Fruit fly (Drosophila melanogaster) whole organism, embryonic: ENCODE measurements around the gene Bap60.

Source experiments
- CG10209 ChIP-seq: fragments of 200-800 bp; sonication (Bioruptor generic); optimal IDR thresholded peaks from 3 replicates; lab custom pipeline; 2017; ENCODE audit warnings: missing biosample characterization, mild to moderate bottlenecking, missing genetic modification characterization, missing genetic modification reagents
- CG10462 ChIP-seq: fragments of 200-800 bp; sonication (Bioruptor generic); optimal IDR thresholded peaks from 2 replicates; lab custom pipeline; 2016; ENCODE audit warnings: missing biosample characterization, missing genetic modification characterization
- CG11456 ChIP-seq: fragments of 200-800 bp; sonication (Bioruptor generic); IDR thresholded peaks from 3 replicates; pipeline ENCODE4 v1.3.6; 2022; ENCODE audit warnings: missing biosample characterization, missing genetic modification characterization
- CG12391 ChIP-seq: fragments of 200-800 bp; sonication (Bioruptor generic); optimal IDR thresholded peaks from 3 replicates; lab custom pipeline; 2018; ENCODE audit warnings: missing biosample characterization, mild to moderate bottlenecking, missing genetic modification characterization, moderate library complexity
- CG12942 ChIP-seq: fragments of 200-800 bp; sonication (Bioruptor generic); optimal IDR thresholded peaks from 3 replicates; lab custom pipeline; 2016; ENCODE audit warnings: missing biosample characterization, missing genetic modification characterization
- CG13123 ChIP-seq: fragments of 200-800 bp; sonication (Bioruptor generic); optimal IDR thresholded peaks from 2 replicates; lab custom pipeline; 2016; ENCODE audit warnings: missing biosample characterization, missing genetic modification characterization
- CG14965 ChIP-seq: fragments of 200-800 bp; sonication (Bioruptor generic); optimal IDR thresholded peaks from 2 replicates; lab custom pipeline; 2016; ENCODE audit warnings: missing biosample characterization, missing genetic modification characterization, borderline replicate concordance
- CG16779 ChIP-seq: fragments of 200-800 bp; sonication (Bioruptor generic); IDR thresholded peaks from 2 replicates; pipeline ENCODE4 v1.3.6; 2022; ENCODE audit warnings: missing biosample characterization, missing genetic modification characterization
- CG18764 ChIP-seq: fragments of 200-800 bp; sonication (Bioruptor generic); optimal IDR thresholded peaks from 3 replicates; lab custom pipeline; 2016; ENCODE audit warnings: missing biosample characterization, missing genetic modification characterization
- CG31365 ChIP-seq: fragments of 200-800 bp; sonication (Bioruptor generic); optimal IDR thresholded peaks from 2 replicates; lab custom pipeline; 2018; ENCODE audit warnings: missing biosample characterization, mild to moderate bottlenecking, missing genetic modification characterization
- CG3163 ChIP-seq: fragments of 200-800 bp; sonication (Bioruptor generic); optimal IDR thresholded peaks from 3 replicates; lab custom pipeline; 2016; ENCODE audit warnings: missing biosample characterization, missing genetic modification characterization
- CG32767 ChIP-seq: fragments of 200-800 bp; sonication (Bioruptor generic); IDR thresholded peaks from 2 replicates; pipeline ENCODE4 v1.3.6; 2022; ENCODE audit warnings: missing biosample characterization, missing genetic modification characterization
- CG32772 ChIP-seq: fragments of 200-800 bp; sonication (Bioruptor generic); IDR thresholded peaks from 2 replicates; pipeline ENCODE4 v1.3.6; 2022; ENCODE audit warnings: missing biosample characterization, missing genetic modification characterization
- CG3995 ChIP-seq: fragments of 200-800 bp; sonication (Bioruptor generic); optimal IDR thresholded peaks from 3 replicates; lab custom pipeline; 2016; ENCODE audit warnings: missing biosample characterization, missing genetic modification characterization
- CG5953 ChIP-seq: fragments of 200-800 bp; sonication (Bioruptor generic); IDR thresholded peaks from 2 replicates; pipeline ENCODE4 v1.3.6; 2022; ENCODE audit warnings: missing biosample characterization, missing genetic modification characterization
- CG6683 ChIP-seq: fragments of 200-800 bp; sonication (Bioruptor generic); optimal IDR thresholded peaks from 2 replicates; lab custom pipeline; 2017; ENCODE audit warnings: missing biosample characterization, mild to moderate bottlenecking, missing genetic modification characterization, missing genetic modification reagents
- CG6791 ChIP-seq: fragments of 200-800 bp; sonication (Bioruptor generic); IDR thresholded peaks from 3 replicates; pipeline ENCODE4 v1.3.6; 2022; ENCODE audit warnings: missing biosample characterization, missing genetic modification characterization; ENCODE audit not compliant: partially characterized antibody
- CG6813 ChIP-seq: fragments of 200-800 bp; sonication (Bioruptor generic); optimal IDR thresholded peaks from 2 replicates; lab custom pipeline; 2017; ENCODE audit warnings: missing biosample characterization, missing genetic modification characterization, mild to moderate bottlenecking, moderate library complexity, missing genetic modification reagents
- CG7839 ChIP-seq: fragments of 200-800 bp; sonication (Bioruptor generic); optimal IDR thresholded peaks from 3 replicates; lab custom pipeline; 2018; ENCODE audit warnings: missing biosample characterization, mild to moderate bottlenecking, missing genetic modification characterization, moderate library complexity
- CG8359 ChIP-seq: fragments of 200-800 bp; sonication (Bioruptor generic); optimal IDR thresholded peaks from 2 replicates; lab custom pipeline; 2017; ENCODE audit warnings: missing biosample characterization, mild to moderate bottlenecking, missing genetic modification characterization, borderline replicate concordance
- CkIIα-i1 ChIP-seq: fragments of 200-800 bp; sonication (Bioruptor generic); IDR thresholded peaks from 2 replicates; pipeline ENCODE4 v1.3.6; 2022; ENCODE audit warnings: missing biosample characterization, missing genetic modification characterization
- Dref ChIP-seq: fragments of 200-800 bp; sonication (Bioruptor generic); IDR thresholded peaks from 2 replicates; pipeline ENCODE4 v1.3.6; 2022; ENCODE audit warnings: missing biosample characterization, missing genetic modification characterization
- Drgx ChIP-seq: fragments of 200-800 bp; sonication (Bioruptor generic); IDR thresholded peaks from 2 replicates; pipeline ENCODE4 v1.3.6; 2022; ENCODE audit warnings: missing biosample characterization, missing genetic modification characterization
- H2.0 ChIP-seq: fragments of 200-800 bp; sonication (Bioruptor generic); IDR thresholded peaks from 2 replicates; pipeline ENCODE4 v1.3.6; 2022; ENCODE audit warnings: missing biosample characterization, missing genetic modification characterization
- Hr39 ChIP-seq: fragments of >200 bp; optimal IDR thresholded peaks from 2 replicates; lab custom pipeline; 2017
- Mes4 ChIP-seq: fragments of 200-800 bp; sonication (Bioruptor generic); optimal IDR thresholded peaks from 2 replicates; lab custom pipeline; 2016; ENCODE audit warnings: missing biosample characterization, missing genetic modification characterization
- NC2β ChIP-seq: fragments of 200-800 bp; sonication (Bioruptor generic); optimal IDR thresholded peaks from 2 replicates; lab custom pipeline; 2016; ENCODE audit warnings: missing biosample characterization, missing genetic modification characterization
- NFAT ChIP-seq: fragments of 200-800 bp; sonication (Bioruptor generic); IDR thresholded peaks from 2 replicates; pipeline ENCODE4 v1.3.6; 2022; ENCODE audit warnings: missing biosample characterization, missing genetic modification characterization
- Oli ChIP-seq: fragments of 200-800 bp; sonication (Bioruptor generic); optimal IDR thresholded peaks from 2 replicates; lab custom pipeline; 2018; ENCODE audit warnings: missing biosample characterization, mild to moderate bottlenecking, missing genetic modification characterization, moderate library complexity
- Ravus ChIP-seq: fragments of 200-800 bp; sonication (Bioruptor generic); IDR thresholded peaks from 2 replicates; pipeline ENCODE4 v1.3.6; 2022; ENCODE audit warnings: missing biosample characterization, missing genetic modification characterization
- Side ChIP-seq: fragments of 200-800 bp; sonication (Bioruptor generic); optimal IDR thresholded peaks from 2 replicates; lab custom pipeline; 2016; ENCODE audit warnings: missing biosample characterization, missing genetic modification characterization
- Sox100B ChIP-seq: fragments of 200-800 bp; sonication (Bioruptor generic); optimal IDR thresholded peaks from 3 replicates; lab custom pipeline; 2018; ENCODE audit warnings: missing biosample characterization, mild to moderate bottlenecking, missing genetic modification characterization
- Stat92E ChIP-seq, 3 experiments: fragments of >200 bp in 2 of 3; fragments of 200-800 bp in 1 of 3; sonication (Bioruptor generic) in 1 of 3; optimal IDR thresholded peaks; 2 replicates each; lab custom pipeline; 2017 to 2019; ENCODE audit warnings: missing biosample characterization in 3 of 3, missing genetic modification characterization in 3 of 3, mild to moderate bottlenecking in 1 of 3, moderate library complexity in 1 of 3
- Vsx1 ChIP-seq: fragments of 200-800 bp; sonication (Bioruptor generic); optimal IDR thresholded peaks from 2 replicates; lab custom pipeline; 2017; ENCODE audit warnings: missing biosample characterization, mild to moderate bottlenecking, missing genetic modification characterization, missing genetic modification reagents
- bcd ChIP-seq: fragments of 200-800 bp; sonication (Bioruptor generic); optimal IDR thresholded peaks from 2 replicates; lab custom pipeline; 2017; ENCODE audit warnings: missing biosample characterization, mild to moderate bottlenecking, missing genetic modification characterization
- bigmax ChIP-seq: fragments of 200-800 bp; sonication (Bioruptor generic); optimal IDR thresholded peaks from 2 replicates; lab custom pipeline; 2018; ENCODE audit warnings: missing biosample characterization, mild to moderate bottlenecking, missing genetic modification characterization
- br ChIP-seq: fragments of >200 bp; optimal IDR thresholded peaks from 2 replicates; lab custom pipeline; 2017
- crp ChIP-seq, 2 experiments: fragments of 200-800 bp; sonication (Bioruptor generic); optimal IDR thresholded peaks; 2 replicates in 1 of 2; 3 replicates in 1 of 2; lab custom pipeline; 2017; ENCODE audit warnings: missing biosample characterization in 2 of 2, missing genetic modification characterization in 2 of 2, mild to moderate bottlenecking in 1 of 2, moderate library complexity in 1 of 2
- gsb ChIP-seq: fragments of 200-800 bp; sonication (Bioruptor generic); IDR thresholded peaks from 2 replicates; pipeline ENCODE4 v1.3.6; 2022; ENCODE audit warnings: missing biosample characterization, missing genetic modification characterization
- hbn ChIP-seq: fragments of 200-800 bp; sonication (Bioruptor generic); IDR thresholded peaks from 2 replicates; pipeline ENCODE4 v1.3.6; 2022; ENCODE audit warnings: missing biosample characterization, missing genetic modification characterization; ENCODE audit not compliant: partially characterized antibody
- hth ChIP-seq: fragments of >200 bp; optimal IDR thresholded peaks from 2 replicates; lab custom pipeline; 2017; ENCODE audit warnings: inconsistent platforms
- insv ChIP-seq, 2 experiments: fragments of 200-800 bp; sonication (Bioruptor generic); optimal IDR thresholded peaks; 3 replicates each; lab custom pipeline; 2016 to 2018; ENCODE audit warnings: missing biosample characterization in 2 of 2, missing genetic modification characterization in 2 of 2
- jing ChIP-seq: fragments of 200-800 bp; sonication (Bioruptor generic); optimal IDR thresholded peaks from 2 replicates; lab custom pipeline; 2018; ENCODE audit warnings: missing biosample characterization, mild to moderate bottlenecking, missing genetic modification characterization
- p53 ChIP-seq: fragments of 200-800 bp; sonication (Bioruptor generic); optimal IDR thresholded peaks from 2 replicates; lab custom pipeline; 2016; ENCODE audit warnings: missing biosample characterization, missing genetic modification characterization
- peb ChIP-seq: fragments of 200-800 bp; sonication (Bioruptor generic); IDR thresholded peaks from 2 replicates; pipeline ENCODE4 v1.3.6; 2022; ENCODE audit warnings: missing biosample characterization, missing genetic modification characterization
- ro ChIP-seq: fragments of 200-800 bp; sonication (Bioruptor generic); IDR thresholded peaks from 2 replicates; pipeline ENCODE4 v1.3.6; 2022; ENCODE audit warnings: missing biosample characterization, missing genetic modification characterization
- slbo ChIP-seq: fragments of 200-800 bp; sonication (Bioruptor generic); IDR thresholded peaks from 2 replicates; pipeline ENCODE4 v1.3.6; 2022; ENCODE audit warnings: missing biosample characterization, missing genetic modification characterization
- ssp ChIP-seq: fragments of 200-800 bp; sonication (Bioruptor generic); IDR thresholded peaks from 2 replicates; pipeline ENCODE4 v1.3.6; 2022; ENCODE audit warnings: missing biosample characterization, missing genetic modification characterization
- stc ChIP-seq: fragments of 200-800 bp; sonication (Bioruptor generic); IDR thresholded peaks from 2 replicates; pipeline ENCODE4 v1.3.6; 2022; ENCODE audit warnings: missing biosample characterization, missing genetic modification characterization
- vfl ChIP-seq: fragments of 200-800 bp; sonication (Bioruptor generic); optimal IDR thresholded peaks from 2 replicates; lab custom pipeline; 2016; ENCODE audit warnings: missing biosample characterization, missing genetic modification characterization
- yki ChIP-seq: fragments of >200 bp; optimal IDR thresholded peaks from 3 replicates; lab custom pipeline; 2018

The Bap60 gene

dm6 chrX:13130175-13130822, 29.0 kb downstream of the Bap60 start (continued):
- TF ChIP-seq CG11456 (GFP tag; lab: Robert Waterston, UW): no peak
- peak; percentile 15 for TF ChIP-seq CG13123 (GFP tag; lab: Kevin White, UChicago)
- peak; percentile 49 for TF ChIP-seq CG12942 (GFP tag; lab: Kevin White, UChicago)
- TF ChIP-seq CG31365: peak; percentile 90
- TF ChIP-seq NC2β (GFP tag; lab: Kevin White, UChicago): peak; percentile 47
- TF ChIP-seq bcd (GFP tag; lab: Kevin White, UChicago): peak; percentile 67
- peak; percentile 81 for TF ChIP-seq CG10209 (GFP tag; lab: Kevin White, UChicago)
- TF ChIP-seq Mes4: peak; percentile 34
- peak; percentile 44; the same call in 1 of the 2 replicates for TF ChIP-seq slbo (GFP tag; lab: Robert Waterston, UW)
- peak; percentile 35; the same call in 1 of the 2 replicates for TF ChIP-seq CG32772
- peak; percentile 74 for TF ChIP-seq CG12391 (tag; lab: Kevin White, UChicago)
- peak; percentile 22 for TF ChIP-seq CG10462 (GFP tag; lab: Kevin White, UChicago)
- TF ChIP-seq ro (GFP tag; lab: Robert Waterston, UW): no peak
- TF ChIP-seq CG14965 (GFP tag; lab: Kevin White, UChicago): peak; percentile 18
- TF ChIP-seq CG6683 (GFP tag; lab: Kevin White, UChicago): peak; percentile 50
- TF ChIP-seq hbn: no peak
- no peak for TF ChIP-seq br (lab: Kevin White, UChicago)
- no peak for TF ChIP-seq Hr39
- TF ChIP-seq jing (GFP tag; lab: Kevin White, UChicago): peak; percentile 58
- TF ChIP-seq hth: no peak
- TF ChIP-seq CG6791 (GFP tag; lab: Robert Waterston, UW): no peak
- no peak for TF ChIP-seq gsb (GFP tag; lab: Robert Waterston, UW)
- TF ChIP-seq stc (GFP tag; lab: Robert Waterston, UW): peak; percentile 12; the same call in 1 of the 2 replicates
- TF ChIP-seq Vsx1: peak; percentile 33
- peak; percentile 82 for TF ChIP-seq Sox100B (GFP tag; lab: Kevin White, UChicago)
- peak in 1 of 3 experiments; percentile 11 for TF ChIP-seq Stat92E (GFP tag; optimal IDR thresholded peaks at IDR 0.05; lab: Kevin White, UChicago)
- TF ChIP-seq CG7839 (tag; lab: Kevin White, UChicago): peak; percentile 86
- TF ChIP-seq crp (GFP tag; optimal IDR thresholded peaks at IDR 0.05; lab: Kevin White, UChicago): peak in 1 of 2 experiments; percentile 8
- TF ChIP-seq NFAT (GFP tag; lab: Robert Waterston, UW): no peak
- no peak for TF ChIP-seq yki
- TF ChIP-seq CkIIα-i1 (GFP tag; lab: Robert Waterston, UW): no peak
- no peak for TF ChIP-seq Ravus (GFP tag; lab: Robert Waterston, UW)
- TF ChIP-seq Drgx (GFP tag; lab: Robert Waterston, UW): peak; percentile 59; the same call in 1 of the 2 replicates
- no peak for TF ChIP-seq CG5953 (GFP tag; lab: Robert Waterston, UW)
- peak; percentile 40 for TF ChIP-seq Side (GFP tag; lab: Kevin White, UChicago)
- no peak for TF ChIP-seq CG3995
- TF ChIP-seq CG8359 (GFP tag; lab: Kevin White, UChicago): peak; percentile 36
- TF ChIP-seq peb (GFP tag; lab: Robert Waterston, UW): no peak
- no peak for TF ChIP-seq vfl
- no peak for TF ChIP-seq ssp (GFP tag; lab: Robert Waterston, UW)
- TF ChIP-seq insv (GFP tag; optimal IDR thresholded peaks at IDR 0.05; lab: Kevin White, UChicago): no peak
- TF ChIP-seq bigmax (GFP tag; lab: Kevin White, UChicago): no peak
- TF ChIP-seq CG6813: peak; percentile 1
- TF ChIP-seq CG3163 (GFP tag; lab: Kevin White, UChicago): no peak
- peak; percentile 33 for TF ChIP-seq CG18764 (GFP tag; lab: Kevin White, UChicago)
- TF ChIP-seq CG16779 (GFP tag; lab: Robert Waterston, UW): no peak
- peak; percentile 81 for TF ChIP-seq Oli
- peak; percentile 50; the same call in 1 of the 2 replicates for TF ChIP-seq CG32767 (GFP tag; lab: Robert Waterston, UW)
- TF ChIP-seq Dref (GFP tag; lab: Robert Waterston, UW): no peak
- peak; percentile 15 for TF ChIP-seq p53 (GFP tag; lab: Kevin White, UChicago)
- no peak for TF ChIP-seq H2.0
